Fruit fly (Drosophila melanogaster) whole organism, embryonic: ENCODE results near the gene CG12054.

Source experiments
- CG32767 ChIP-seq: fragments of 200-800 bp; sonication (Bioruptor generic); IDR thresholded peaks from 2 replicates; pipeline ENCODE4 v1.3.6; 2022; ENCODE audit warnings: missing biosample characterization, missing genetic modification characterization
- CG6813 ChIP-seq: fragments of 200-800 bp; sonication (Bioruptor generic); optimal IDR thresholded peaks from 2 replicates; lab custom pipeline; 2017; ENCODE audit warnings: missing biosample characterization, missing genetic modification characterization, mild to moderate bottlenecking, moderate library complexity, missing genetic modification reagents
- CG9215 ChIP-seq: fragments of 200-800 bp; sonication (Bioruptor generic); IDR thresholded peaks from 2 replicates; pipeline ENCODE4 v1.3.6; 2022; ENCODE audit warnings: missing biosample characterization, missing genetic modification characterization
- Oli ChIP-seq: fragments of 200-800 bp; sonication (Bioruptor generic); optimal IDR thresholded peaks from 2 replicates; lab custom pipeline; 2018; ENCODE audit warnings: missing biosample characterization, mild to moderate bottlenecking, missing genetic modification characterization, moderate library complexity
- Side ChIP-seq: fragments of 200-800 bp; sonication (Bioruptor generic); optimal IDR thresholded peaks from 2 replicates; lab custom pipeline; 2016; ENCODE audit warnings: missing biosample characterization, missing genetic modification characterization
- dmrt99B ChIP-seq: fragments of 200-800 bp; sonication (Bioruptor generic); optimal IDR thresholded peaks from 2 replicates; lab custom pipeline; 2018; ENCODE audit warnings: missing biosample characterization, mild to moderate bottlenecking, missing genetic modification characterization, moderate library complexity
- fru ChIP-seq: fragments of >200 bp; optimal IDR thresholded peaks from 2 replicates; lab custom pipeline; 2017
- sens ChIP-seq: fragments of 200-800 bp; sonication (Bioruptor generic); peaks from one replicate; lab custom pipeline; 2016; ENCODE audit warnings: missing biosample characterization, missing genetic modification characterization

- peak; percentile 82 for TF ChIP-seq CG6813 (GFP tag; lab: Kevin White, UChicago)
- peak; percentile 89 for TF ChIP-seq dmrt99B
- TF ChIP-seq sens (GFP tag; lab: Kevin White, UChicago), result peak; percentile 97
- TF ChIP-seq CG32767, result no peak
- no peak for TF ChIP-seq fru
- peak; percentile 88 for TF ChIP-seq Oli (tag; lab: Kevin White, UChicago)
- peak; percentile 85 for TF ChIP-seq Side (GFP tag; lab: Kevin White, UChicago)
- TF ChIP-seq CG9215 (GFP tag; lab: Robert Waterston, UW), result no peak
Observed at dm6 chr3R:31222125-31222889, 1.8 kb downstream of the CG12054 start.
